Worm (Caenorhabditis elegans) whole organism, L3 larva: Measurements from ENCODE around the gene rpc-25.

ENCODE experiments used
- daf-12 ChIP-seq: fragments of 150-350 bp; optimal IDR thresholded peaks from 2 replicates; lab custom pipeline; 2014; ENCODE audit warnings: missing biosample characterization, missing genetic modification reagents, missing genetic modification characterization
- mdl-1 ChIP-seq: fragments of 150-350 bp; optimal IDR thresholded peaks from 2 replicates; lab custom pipeline; 2014; ENCODE audit warnings: missing biosample characterization, missing genetic modification characterization
- nhr-28 ChIP-seq: fragments of 150-350 bp; optimal IDR thresholded peaks from 2 replicates; lab custom pipeline; 2014; ENCODE audit warnings: missing biosample characterization, missing genetic modification characterization
- nhr-76 ChIP-seq: fragments of 150-350 bp; sonication (generic microtip); optimal IDR thresholded peaks from 5 replicates; lab custom pipeline; 2014; ENCODE audit warnings: missing biosample characterization, missing genetic modification characterization
- unc-39 ChIP-seq: sonication (generic microtip); optimal IDR thresholded peaks from 4 replicates; lab custom pipeline; 2017; ENCODE audit warnings: missing biosample characterization, missing genetic modification characterization

DNA sequence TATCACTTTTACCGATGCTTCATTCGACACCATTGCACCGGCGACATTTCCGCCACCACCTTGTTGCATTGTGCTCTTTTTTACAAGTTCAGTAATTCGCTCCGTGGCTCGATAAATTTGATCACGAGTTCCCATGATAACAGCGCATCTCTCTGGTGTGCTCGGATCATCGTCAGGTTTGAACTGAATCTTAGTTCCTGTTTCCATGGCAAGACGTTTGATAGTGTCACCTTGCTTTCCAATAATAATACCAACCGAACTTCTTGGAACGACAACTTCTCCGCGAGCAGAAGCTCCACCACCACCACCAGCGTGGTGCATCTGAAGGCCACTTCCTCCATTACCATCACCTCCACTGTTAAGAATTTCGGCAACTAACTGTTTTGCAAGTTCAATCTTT, 30.8 kb upstream of the rpc-25 start:
- TF ChIP-seq mdl-1 (tag; lab: Kevin White, UChicago) = no peak
- TF ChIP-seq nhr-76 (tag; lab: Kevin White, UChicago) = no peak
- no peak for TF ChIP-seq nhr-28 (tag; lab: Kevin White, UChicago)
- TF ChIP-seq unc-39 (tag; lab: Kevin White, UChicago) = no peak
- no peak for TF ChIP-seq daf-12 (tag; lab: Kevin White, UChicago)
